Worm (Caenorhabditis elegans): Measurements from ENCODE around the gene nhr-112.

The nhr-112 gene

ce11 chrV:16728431-16728830 lies 4.8 kb upstream of the nhr-112 start, which contains the start of gene fbxa-127:
Gene fbxa-127, plus strand, starts transcription at chrV:16728731.
- TF ChIP-seq aptf-3 (GFP tag; IDR thresholded peaks at IDR 0.05) (no peak), lsl-1 (GFP tag; optimal IDR thresholded peaks at IDR 0.05) (no peak), F33H1.4 (GFP tag; IDR thresholded peaks at IDR 0.05) (no peak), lag-1 (GFP tag; IDR thresholded peaks at IDR 0.05) (no peak), Y56A3A.18 (GFP tag; IDR thresholded peaks at IDR 0.05) (no peak), him-1 (tag; optimal IDR thresholded peaks at IDR 0.05) (no peak), hmg-20 (GFP tag; IDR thresholded peaks at IDR 0.05) (no peak), ZK185.1 (tag; optimal IDR thresholded peaks at IDR 0.05; ENCODE audit: poor library complexity, severe bottlenecking) (no peak), ceh-79 (tag; optimal IDR thresholded peaks at IDR 0.05) (no peak)

ce11 chrV:16726915-16727314 lies 3.3 kb upstream of the nhr-112 start, which contains the start of gene T25E12.14:
Gene T25E12.14, plus strand, starts transcription at chrV:16727215.
- TF ChIP-seq F55B11.4 (tag; optimal IDR thresholded peaks at IDR 0.05; ENCODE audit: borderline replicate concordance, insufficient read depth) = no peak
- TF ChIP-seq ceh-40 (GFP tag; IDR thresholded peaks at IDR 0.05) = no peak
- no peak for TF ChIP-seq F33H1.4 (GFP tag; IDR thresholded peaks at IDR 0.05)
- no peak for TF ChIP-seq zim-3 (tag; optimal IDR thresholded peaks at IDR 0.05)
- no peak for TF ChIP-seq tbx-9 (tag; optimal IDR thresholded peaks at IDR 0.05; ENCODE audit: borderline replicate concordance)
- no peak for TF ChIP-seq nhr-27 (tag; optimal IDR thresholded peaks at IDR 0.05)
- TF ChIP-seq nhr-179 (tag; optimal IDR thresholded peaks at IDR 0.05) = no peak
- no peak for TF ChIP-seq efl-1 (GFP tag; optimal IDR thresholded peaks at IDR 0.05)
- no peak for TF ChIP-seq zfh-2 (GFP tag; conservative IDR thresholded peaks at IDR 0.05)
- no peak for TF ChIP-seq repo-1 (tag; optimal IDR thresholded peaks at IDR 0.05)
- no peak for TF ChIP-seq nhr-80 (tag; optimal IDR thresholded peaks at IDR 0.05)
- no peak for TF ChIP-seq F22D6.2 (tag; optimal IDR thresholded peaks at IDR 0.05)
- no peak for TF ChIP-seq rcor-1 (GFP tag; IDR thresholded peaks at IDR 0.05)
- TF ChIP-seq akir-1 (GFP tag; optimal IDR thresholded peaks at IDR 0.05) = no peak
- no peak for TF ChIP-seq mel-28 (tag; optimal IDR thresholded peaks at IDR 0.05; ENCODE audit: borderline replicate concordance)
- no peak for TF ChIP-seq mcd-1 (GFP tag; IDR thresholded peaks at IDR 0.05)
- no peak for TF ChIP-seq ceh-79 (tag; optimal IDR thresholded peaks at IDR 0.05)

ce11 chrV:16725955-16726354 lies 2.3 kb upstream of the nhr-112 start:
- TF ChIP-seq madf-10 (tag; optimal IDR thresholded peaks at IDR 0.05) = no peak
- no peak for TF ChIP-seq lag-1 (GFP tag; IDR thresholded peaks at IDR 0.05)
- no peak for TF ChIP-seq ztf-3 (GFP tag; optimal IDR thresholded peaks at IDR 0.05)
- no peak for TF ChIP-seq egl-44 (GFP tag; IDR thresholded peaks at IDR 0.05)
- peak in 1 of 2 experiments; percentile 10 for TF ChIP-seq let-607 (tag; optimal IDR thresholded peaks at IDR 0.05)
- no peak for TF ChIP-seq snpc-1.3 (tag; optimal IDR thresholded peaks at IDR 0.05; ENCODE audit: insufficient read depth)
- peak; percentile 35 for TF ChIP-seq attf-5 (GFP tag; optimal IDR thresholded peaks at IDR 0.05)
- no peak for TF ChIP-seq snpc-4 (GFP tag; optimal IDR thresholded peaks at IDR 0.05)
- peak in 2 of 4 experiments; percentile 38 to 46 for TF ChIP-seq snpc-4 (tag; optimal IDR thresholded peaks at IDR 0.05)
- peak; percentile 14 for TF ChIP-seq atf-7 (tag; optimal IDR thresholded peaks at IDR 0.05)
- TF ChIP-seq nhr-80 (tag; optimal IDR thresholded peaks at IDR 0.05) = peak; percentile 88
- TF ChIP-seq unc-130 (GFP tag; optimal IDR thresholded peaks at IDR 0.05) = no peak
- TF ChIP-seq ceh-91 (GFP tag; IDR thresholded peaks at IDR 0.05) = no peak

- no peak for TF ChIP-seq lin-54 (GFP tag; optimal IDR thresholded peaks at IDR 0.05)
- TF ChIP-seq cebp-1 (GFP tag; IDR thresholded peaks at IDR 0.05) = peak; percentile 35; the same call in 1 of the 2 replicates
- no peak for TF ChIP-seq cebp-1 (tag; optimal IDR thresholded peaks at IDR 0.05)
- no peak for TF ChIP-seq sptf-2 (GFP tag; optimal IDR thresholded peaks at IDR 0.05)
- no peak for TF ChIP-seq dpff-1 (tag; optimal IDR thresholded peaks at IDR 0.05)
These were observed 930 bp upstream of the nhr-112 start for ce11 chrV:16724574-16724973.
